Worm (Caenorhabditis elegans) whole organism, late embryonic: ENCODE results near the gene ints-9.

Experiments used
- F13H6.1 ChIP-seq: sonication (generic microtip); optimal IDR thresholded peaks from 2 replicates; lab custom pipeline; 2016; ENCODE audit warnings: missing genetic modification characterization, missing compliant biosample characterization
- ama-1 ChIP-seq: fragments of 150-350 bp; optimal IDR thresholded peaks from 2 replicates; lab custom pipeline; 2014
- ceh-48 ChIP-seq: sonication (generic microtip); optimal IDR thresholded peaks from 2 replicates; lab custom pipeline; 2016; ENCODE audit warnings: missing genetic modification characterization, inconsistent platforms, missing compliant biosample characterization
- dve-1 ChIP-seq: sonication (generic microtip); optimal IDR thresholded peaks from 2 replicates; lab custom pipeline; 2017; ENCODE audit warnings: antibody characterized with exemption, mild to moderate bottlenecking, missing genetic modification characterization, missing compliant biosample characterization
- elt-2 ChIP-seq: sonication (generic microtip); optimal IDR thresholded peaks from 2 replicates; lab custom pipeline; 2016; ENCODE audit warnings: missing genetic modification reagents, missing genetic modification characterization, missing compliant biosample characterization
- hlh-30 ChIP-seq: sonication (generic microtip); optimal IDR thresholded peaks from 2 replicates; lab custom pipeline; 2017; ENCODE audit warnings: antibody characterized with exemption, missing genetic modification characterization, missing compliant biosample characterization; ENCODE audit not compliant: insufficient read depth
- nfya-1 ChIP-seq: sonication (generic microtip); optimal IDR thresholded peaks from 2 replicates; lab custom pipeline; 2017; ENCODE audit warnings: missing genetic modification characterization, mild to moderate bottlenecking, missing compliant biosample characterization, antibody characterized with exemption, moderate library complexity
- pha-2 ChIP-seq: sonication (generic microtip); optimal IDR thresholded peaks from 2 replicates; lab custom pipeline; 2017; ENCODE audit warnings: mild to moderate bottlenecking, missing genetic modification characterization, missing compliant biosample characterization
- pha-4 ChIP-seq: fragments of 150-350 bp; optimal IDR thresholded peaks from 2 replicates; lab custom pipeline; 2018; ENCODE audit warnings: missing biosample characterization, missing genetic modification reagents, missing genetic modification characterization
- unc-86 ChIP-seq: sonication (generic microtip); optimal IDR thresholded peaks from 2 replicates; lab custom pipeline; 2016; ENCODE audit warnings: missing genetic modification characterization, missing compliant biosample characterization

- TF ChIP-seq unc-86 (tag; lab: Kevin White, UChicago) (no peak), hlh-30 (tag; lab: Kevin White, UChicago) (no peak), dve-1 (no peak), nfya-1 (tag; lab: Kevin White, UChicago) (no peak), pha-2 (tag; lab: Kevin White, UChicago) (no peak), elt-2 (no peak), ama-1 (no peak), F13H6.1 (tag; lab: Kevin White, UChicago) (no peak), pha-4 (tag; lab: Kevin White, UChicago) (no peak), ceh-48 (tag; lab: Kevin White, UChicago) (no peak)
Measured at ce11 chrV:7618114-7618513, 42.5 kb downstream of the ints-9 start, which contains the start of gene C50E3.15.
